Worm (Caenorhabditis elegans) whole organism, midembryonic: ENCODE data around the gene Y51H4A.24.

Experiments used
- cog-1 ChIP-seq: sonication (generic microtip); optimal IDR thresholded peaks from 2 replicates; lab custom pipeline; 2016; ENCODE audit warnings: missing genetic modification characterization, missing compliant biosample characterization
- med-1 ChIP-seq: sonication (generic microtip); optimal IDR thresholded peaks from 2 replicates; lab custom pipeline; 2017; ENCODE audit warnings: missing genetic modification characterization, mild to moderate bottlenecking, missing compliant biosample characterization, antibody characterized with exemption, missing genetic modification reagents; ENCODE audit not compliant: insufficient read depth
- ztf-23 ChIP-seq: fragments of 200-800 bp; sonication (Bioruptor generic); IDR thresholded peaks from 2 replicates; pipeline ENCODE4 v1.3.6; 2022; ENCODE audit warnings: missing genetic modification reagents, missing genetic modification characterization, missing compliant biosample characterization

ce11 chrIV:16696422-16696821, 44.2 kb downstream of the Y51H4A.24 start:
- TF ChIP-seq ztf-23 = no peak
- no peak for TF ChIP-seq med-1 (GFP tag; lab: Kevin White, UChicago)
- no peak for TF ChIP-seq cog-1 (tag; lab: Kevin White, UChicago)
